Worm (Caenorhabditis elegans): ENCODE data around the gene C17C3.11.
A peak's percentile ranks its signal among the peaks of the same experiment; 100 is the strongest.

The C17C3.11 gene

DNA sequence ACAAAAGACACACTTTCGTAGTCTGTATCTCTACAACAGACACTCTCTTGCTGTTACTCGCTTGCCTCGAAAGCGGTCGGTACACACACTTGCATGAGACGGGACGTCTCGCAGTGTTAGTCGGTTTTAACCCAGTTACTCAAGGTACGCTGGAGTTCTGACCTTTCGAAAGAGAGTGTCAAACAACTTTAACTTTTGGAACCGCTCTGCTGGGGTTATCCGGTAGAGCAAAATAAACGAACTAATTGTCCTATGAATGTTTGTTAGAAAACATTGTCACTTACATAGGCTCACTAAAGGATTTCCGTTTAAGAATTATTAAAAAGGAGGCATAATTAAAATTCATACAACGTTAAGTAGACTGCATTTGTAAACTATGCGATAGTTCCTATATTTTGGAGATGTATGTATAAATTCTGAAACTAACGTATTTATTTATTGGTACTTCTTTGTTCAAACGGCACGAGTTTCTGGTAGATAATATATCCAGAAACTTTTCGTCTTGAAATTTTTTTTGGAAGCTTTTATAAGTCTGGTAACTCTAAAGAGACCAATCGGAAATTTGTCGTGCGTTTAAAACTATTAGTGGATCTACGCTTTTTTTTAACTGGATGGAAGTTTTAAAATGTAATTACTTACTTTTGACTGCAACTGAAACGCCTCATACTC, 6.0 kb downstream of the C17C3.11 start:
- TF ChIP-seq gei-17 (GFP tag; optimal IDR thresholded peaks at IDR 0.05), result peak; percentile 91
- no peak for TF ChIP-seq B0019.2 (GFP tag; conservative IDR thresholded peaks at IDR 0.05)
- peak; percentile 69 for TF ChIP-seq nhr-90 (tag; optimal IDR thresholded peaks at IDR 0.05)
- peak; percentile 48; the same call in 1 of the 2 replicates for TF ChIP-seq ceh-91 (GFP tag; IDR thresholded peaks at IDR 0.05)
- peak; percentile 93 for TF ChIP-seq hmg-20 (GFP tag; IDR thresholded peaks at IDR 0.05)
- TF ChIP-seq cebp-2 (GFP tag; IDR thresholded peaks at IDR 0.05), result peak; percentile 83; the same call in 1 of the 2 replicates
- TF ChIP-seq atf-7 (tag; optimal IDR thresholded peaks at IDR 0.05), result peak; percentile 98
- TF ChIP-seq lsy-27 (tag; optimal IDR thresholded peaks at IDR 0.05; ENCODE audit: borderline replicate concordance, insufficient read depth), result no peak
- peak; percentile 95 for TF ChIP-seq K11D2.4 (GFP tag; IDR thresholded peaks at IDR 0.05)
- TF ChIP-seq ztf-26 (tag; optimal IDR thresholded peaks at IDR 0.05), result peak; percentile 98
- peak; percentile 55 for TF ChIP-seq mes-4 (tag; optimal IDR thresholded peaks at IDR 0.05)
- TF ChIP-seq somi-1 (GFP tag; optimal IDR thresholded peaks at IDR 0.05), result peak; percentile 94
- peak; percentile 77 for TF ChIP-seq ztf-18 (tag; optimal IDR thresholded peaks at IDR 0.05)
- peak; percentile 94 for TF ChIP-seq let-526 (GFP tag; IDR thresholded peaks at IDR 0.05)
- peak; percentile 10 for TF ChIP-seq sptf-2 (GFP tag; optimal IDR thresholded peaks at IDR 0.05)
- peak; percentile 94 for TF ChIP-seq madf-10 (tag; optimal IDR thresholded peaks at IDR 0.05)
- peak; percentile 93 for TF ChIP-seq lin-54 (GFP tag; optimal IDR thresholded peaks at IDR 0.05)
- TF ChIP-seq ztf-22 (GFP tag; optimal IDR thresholded peaks at IDR 0.05), result peak; percentile 86
- TF ChIP-seq hlh-26 (GFP tag; conservative IDR thresholded peaks at IDR 0.05), result no peak
- TF ChIP-seq dox-1 (GFP tag; IDR thresholded peaks at IDR 0.05), result peak; percentile 97
- peak; percentile 51 for TF ChIP-seq B0261.1 (tag; optimal IDR thresholded peaks at IDR 0.05)
- TF ChIP-seq Y53F4B.3 (GFP tag; IDR thresholded peaks at IDR 0.05), result no peak
- TF ChIP-seq snpc-1.3 (tag; optimal IDR thresholded peaks at IDR 0.05; ENCODE audit: insufficient read depth), result peak; percentile 77
- TF ChIP-seq lsl-1 (GFP tag; optimal IDR thresholded peaks at IDR 0.05), result peak; percentile 55
- peak; percentile 90 for TF ChIP-seq hmg-1.2 (GFP tag; IDR thresholded peaks at IDR 0.05)
- no peak for TF ChIP-seq tbx-9 (tag; optimal IDR thresholded peaks at IDR 0.05; ENCODE audit: borderline replicate concordance)
- TF ChIP-seq chd-7 (tag; optimal IDR thresholded peaks at IDR 0.05), result peak; percentile 97
- peak; percentile 94 for TF ChIP-seq B0035.1 (tag; optimal IDR thresholded peaks at IDR 0.05)
- peak; percentile 15 for TF ChIP-seq xnd-1 (tag; optimal IDR thresholded peaks at IDR 0.05)
- no peak for TF ChIP-seq ztf-25 (GFP tag; IDR thresholded peaks at IDR 0.05)
- 0 out of 2 replicates have a peak, but pooled peaks have one; percentile 44 for TF ChIP-seq ztf-6 (GFP tag; IDR thresholded peaks at IDR 0.05)
- TF ChIP-seq C17E4.6 (GFP tag; IDR thresholded peaks at IDR 0.05), result peak; percentile 85
- TF ChIP-seq nfya-1 (tag; optimal IDR thresholded peaks at IDR 0.05; ENCODE audit: borderline replicate concordance, insufficient read depth), result no peak
- peak; percentile 59; the same call in 1 of the 2 replicates for TF ChIP-seq egrh-3 (GFP tag; IDR thresholded peaks at IDR 0.05)
- TF ChIP-seq bed-1 (GFP tag; IDR thresholded peaks at IDR 0.05), result 0 out of 2 replicates have a peak, but pooled peaks have one; percentile 47
- TF ChIP-seq zfh-2 (GFP tag; conservative IDR thresholded peaks at IDR 0.05), result peak; percentile 89
- TF ChIP-seq let-607 (tag; optimal IDR thresholded peaks at IDR 0.05), result peak; percentile 79 to 91
- peak; percentile 87 for TF ChIP-seq bed-2 (GFP tag; IDR thresholded peaks at IDR 0.05)
- TF ChIP-seq ekl-4 (GFP tag; IDR thresholded peaks at IDR 0.05), result peak; percentile 96
- TF ChIP-seq lir-1 (GFP tag; conservative IDR thresholded peaks at IDR 0.05), result peak; percentile 89
- peak; percentile 88 for TF ChIP-seq egl-18 (GFP tag; IDR thresholded peaks at IDR 0.05)
- peak; percentile 40 for TF ChIP-seq T26A5.8 (tag; optimal IDR thresholded peaks at IDR 0.05)
- peak; percentile 98 for TF ChIP-seq ZK185.1 (tag; optimal IDR thresholded peaks at IDR 0.05; ENCODE audit: poor library complexity, severe bottlenecking)
- peak; percentile 54 for TF ChIP-seq nhr-179 (tag; optimal IDR thresholded peaks at IDR 0.05)
- peak; percentile 95 for TF ChIP-seq Y95B8A.8 (GFP tag; IDR thresholded peaks at IDR 0.05)
- peak; percentile 98 for TF ChIP-seq repo-1 (tag; optimal IDR thresholded peaks at IDR 0.05)

All from whole organism, young adult.